Fruit fly (Drosophila melanogaster) whole organism, adult: ENCODE measurements around the gene EMC2B.

Source experiments
- CG1620 ChIP-seq: fragments of 200-800 bp; sonication (Bioruptor generic); optimal IDR thresholded peaks from 2 replicates; lab custom pipeline; 2016; ENCODE audit warnings: missing biosample characterization, missing genetic modification characterization
- Mnt ChIP-seq: fragments of 200-800 bp; sonication (Bioruptor generic); optimal IDR thresholded peaks from 2 replicates; lab custom pipeline; 2016; ENCODE audit warnings: missing biosample characterization, mild to moderate bottlenecking, missing genetic modification characterization
- tj ChIP-seq: fragments of 200-800 bp; sonication (Bioruptor generic); optimal IDR thresholded peaks from 3 replicates; lab custom pipeline; 2017; ENCODE audit warnings: missing biosample characterization, mild to moderate bottlenecking, missing genetic modification characterization, moderate library complexity

DNA sequence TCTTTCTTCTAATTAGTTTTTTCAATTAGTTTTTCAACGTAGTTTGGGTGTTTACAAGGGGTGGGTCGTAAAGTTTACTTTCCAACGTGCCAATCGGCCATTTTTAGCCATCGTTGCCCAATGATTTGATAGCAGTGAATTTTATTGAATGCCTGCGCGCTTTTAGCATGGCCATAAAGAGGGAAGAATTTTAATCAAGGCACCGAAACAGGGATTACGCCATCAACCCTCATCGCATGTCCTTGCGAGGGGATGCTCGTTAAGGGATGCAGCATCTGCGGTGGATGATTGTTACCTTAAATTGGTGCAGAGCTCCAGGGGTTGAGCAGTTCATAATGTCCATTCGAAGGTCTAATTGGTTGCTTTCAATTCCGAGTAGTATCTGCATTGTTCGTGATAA lies 8.7 kb downstream of the EMC2B start:
- TF ChIP-seq tj (no peak), Mnt (GFP tag; lab: Kevin White, UChicago) (no peak), CG1620 (no peak)
